Worm (Caenorhabditis elegans): ENCODE data around the gene ctl-1.
"Not testable (repeated sequence)": the region's sequence is repeated elsewhere in the genome, so short reads cannot be mapped to it uniquely, and the experiment has no call there.

- TF ChIP-seq nhr-2 (tag; optimal IDR thresholded peaks at IDR 0.05); blmp-1 (tag; optimal IDR thresholded peaks at IDR 0.05); snpc-4 (tag; optimal IDR thresholded peaks at IDR 0.05); nhr-12 (tag; optimal IDR thresholded peaks at IDR 0.05); mab-5 (tag; optimal IDR thresholded peaks at IDR 0.05); ces-1 (GFP tag; optimal IDR thresholded peaks at IDR 0.05); lin-13 (tag; optimal IDR thresholded peaks at IDR 0.05); sptf-1 (tag; optimal IDR thresholded peaks at IDR 0.05); unc-62 (GFP tag; optimal IDR thresholded peaks at IDR 0.05); elt-1 (tag; optimal IDR thresholded peaks at IDR 0.05; ENCODE audit: borderline replicate concordance, insufficient read depth); unc-39 (tag; optimal IDR thresholded peaks at IDR 0.05); mep-1 (tag; optimal IDR thresholded peaks at IDR 0.05): not testable (repeated sequence)
Observed at ce11 chrII:14344166-14344565, 38.1 kb upstream of the ctl-1 start, which contains the start of gene ddl-3.
